Fruit fly (Drosophila melanogaster): ENCODE results near the gene Myt1.

- TF ChIP-seq CG14655 (GFP tag; optimal IDR thresholded peaks at IDR 0.05) (no peak), CG9948 (tag; optimal IDR thresholded peaks at IDR 0.05) (no peak), CG13204 (GFP tag; optimal IDR thresholded peaks at IDR 0.05) (no peak), CG34367 (tag; optimal IDR thresholded peaks at IDR 0.05) (no peak), CG15710 (tag; optimal IDR thresholded peaks at IDR 0.05) (no peak), gl (tag; optimal IDR thresholded peaks at IDR 0.05) (no peak), CG17806 (tag; optimal IDR thresholded peaks at IDR 0.05) (no peak), rn (GFP tag; IDR thresholded peaks at IDR 0.05) (no peak), CG32121 (GFP tag; IDR thresholded peaks at IDR 0.05) (no peak), Pif1B (GFP tag; optimal IDR thresholded peaks at IDR 0.05) (no peak), Snoo (tag; optimal IDR thresholded peaks at IDR 0.05) (no peak), CG12605 (GFP tag; IDR thresholded peaks at IDR 0.05) (no peak), D1 (tag; optimal IDR thresholded peaks at IDR 0.05) (no peak), CG8301 (tag; optimal IDR thresholded peaks at IDR 0.05) (no peak)
These were observed 29.6 kb downstream of the Myt1 start for dm6 chr3L:5749616-5750336.

All from whole organism, pupa.